Worm (Caenorhabditis elegans) whole organism, mixed stage, embryonic: ENCODE results near the gene Y49F6C.2.
A peak's percentile ranks its signal among the peaks of the same experiment; 100 is the strongest.

Source experiments
- M03D4.4 ChIP-seq: sonication (generic microtip); optimal IDR thresholded peaks from 2 replicates; lab custom pipeline; 2017; ENCODE audit warnings: mild to moderate bottlenecking, missing genetic modification characterization, missing compliant biosample characterization
- bed-3 ChIP-seq: fragments of 200-800 bp; sonication (Bioruptor generic); optimal IDR thresholded peaks from 3 replicates; lab custom pipeline; 2018; ENCODE audit warnings: mild to moderate bottlenecking, missing genetic modification characterization, moderate library complexity, missing compliant biosample characterization
- blmp-1 ChIP-seq: fragments of 150-350 bp; optimal IDR thresholded peaks from 2 replicates; lab custom pipeline; 2014; ENCODE audit warnings: missing biosample characterization, missing genetic modification characterization
- ceh-39 ChIP-seq: fragments of 150-350 bp; optimal IDR thresholded peaks from 2 replicates; lab custom pipeline; 2014; ENCODE audit warnings: missing biosample characterization, missing genetic modification characterization
- ceh-43 ChIP-seq: fragments of 200-800 bp; sonication (Bioruptor generic); optimal IDR thresholded peaks from 2 replicates; lab custom pipeline; 2018; ENCODE audit warnings: mild to moderate bottlenecking, missing genetic modification characterization, moderate library complexity, missing compliant biosample characterization
- cnd-1 ChIP-seq: fragments of 200-800 bp; sonication (Bioruptor generic); optimal IDR thresholded peaks from 2 replicates; lab custom pipeline; 2018; ENCODE audit warnings: mild to moderate bottlenecking, missing genetic modification characterization, missing compliant biosample characterization
- drap-1 ChIP-seq: fragments of 200-800 bp; sonication (Bioruptor generic); optimal IDR thresholded peaks from 3 replicates; lab custom pipeline; 2018; ENCODE audit warnings: mild to moderate bottlenecking, missing genetic modification characterization, missing compliant biosample characterization
- elt-1 ChIP-seq: sonication (generic microtip); optimal IDR thresholded peaks from 2 replicates; lab custom pipeline; 2017; ENCODE audit warnings: missing genetic modification characterization, mild to moderate bottlenecking, missing compliant biosample characterization, antibody characterized with exemption, moderate library complexity, borderline replicate concordance; ENCODE audit not compliant: insufficient read depth
- elt-3 ChIP-seq: fragments of 150-350 bp; optimal IDR thresholded peaks from 2 replicates; lab custom pipeline; 2014; ENCODE audit warnings: missing biosample characterization, missing genetic modification characterization
- flh-1 ChIP-seq: fragments of 200-800 bp; sonication (Bioruptor generic); optimal IDR thresholded peaks from 2 replicates; lab custom pipeline; 2018; ENCODE audit warnings: mild to moderate bottlenecking, missing genetic modification characterization, moderate library complexity, missing compliant biosample characterization
- ham-2 ChIP-seq: fragments of 200-800 bp; sonication (Bioruptor generic); optimal IDR thresholded peaks from 2 replicates; lab custom pipeline; 2018; ENCODE audit warnings: mild to moderate bottlenecking, missing genetic modification characterization, missing compliant biosample characterization
- hlh-1 ChIP-seq: fragments of 150-350 bp; optimal IDR thresholded peaks from 2 replicates; lab custom pipeline; 2014; ENCODE audit warnings: missing biosample characterization, missing genetic modification reagents, missing genetic modification characterization
- lin-13 ChIP-seq: fragments of 150-350 bp; optimal IDR thresholded peaks from 2 replicates; lab custom pipeline; 2014; ENCODE audit warnings: missing biosample characterization, missing genetic modification characterization
- lin-32 ChIP-seq: fragments of 200-800 bp; sonication (Bioruptor generic); optimal IDR thresholded peaks from 2 replicates; lab custom pipeline; 2018; ENCODE audit warnings: mild to moderate bottlenecking, missing genetic modification characterization, missing compliant biosample characterization
- lsy-2 ChIP-seq: fragments of 150-350 bp; optimal IDR thresholded peaks from 2 replicates; lab custom pipeline; 2014; ENCODE audit warnings: missing biosample characterization, missing genetic modification characterization
- mab-5 ChIP-seq: fragments of 150-350 bp; optimal IDR thresholded peaks from 2 replicates; lab custom pipeline; 2014; ENCODE audit warnings: missing biosample characterization, missing genetic modification characterization
- mep-1 ChIP-seq: fragments of 150-350 bp; optimal IDR thresholded peaks from 2 replicates; lab custom pipeline; 2017; ENCODE audit warnings: missing biosample characterization, missing genetic modification reagents, missing genetic modification characterization, inconsistent platforms
- nhr-2 ChIP-seq: fragments of 150-350 bp; optimal IDR thresholded peaks from 2 replicates; lab custom pipeline; 2014; ENCODE audit warnings: missing biosample characterization, missing genetic modification characterization
- nhr-237 ChIP-seq: fragments of 150-350 bp; optimal IDR thresholded peaks from 2 replicates; lab custom pipeline; 2014; ENCODE audit warnings: missing biosample characterization, missing genetic modification characterization
- nhr-28 ChIP-seq: fragments of 150-350 bp; optimal IDR thresholded peaks from 2 replicates; lab custom pipeline; 2014; ENCODE audit warnings: missing biosample characterization, missing genetic modification characterization
- nhr-76 ChIP-seq: sonication (generic microtip); optimal IDR thresholded peaks from 2 replicates; lab custom pipeline; 2017; ENCODE audit warnings: missing biosample characterization, missing genetic modification characterization
- pha-4 ChIP-seq: fragments of 150-350 bp; optimal IDR thresholded peaks from 2 replicates; lab custom pipeline; 2018; ENCODE audit warnings: missing biosample characterization, missing genetic modification reagents, missing genetic modification characterization
- sem-2 ChIP-seq: fragments of 200-800 bp; sonication (Bioruptor generic); optimal IDR thresholded peaks from 2 replicates; lab custom pipeline; 2018; ENCODE audit warnings: mild to moderate bottlenecking, missing genetic modification characterization, missing compliant biosample characterization
- snpc-4 ChIP-seq: fragments of 150-350 bp; optimal IDR thresholded peaks from 2 replicates; lab custom pipeline; 2014; ENCODE audit warnings: missing biosample characterization, missing genetic modification characterization
- sptf-1 ChIP-seq: sonication (generic microtip); optimal IDR thresholded peaks from 2 replicates; lab custom pipeline; 2017; ENCODE audit warnings: mild to moderate bottlenecking, missing genetic modification characterization, moderate library complexity, missing compliant biosample characterization
- tbx-8 ChIP-seq: fragments of 200-800 bp; sonication (Bioruptor generic); optimal IDR thresholded peaks from 2 replicates; lab custom pipeline; 2018; ENCODE audit warnings: mild to moderate bottlenecking, missing genetic modification characterization, moderate library complexity, missing compliant biosample characterization
- unc-120 ChIP-seq: sonication (generic microtip); optimal IDR thresholded peaks from 2 replicates; lab custom pipeline; 2017; ENCODE audit warnings: missing genetic modification characterization, missing compliant biosample characterization; ENCODE audit not compliant: poor library complexity, severe bottlenecking
- unc-62 ChIP-seq: fragments of 150-350 bp; optimal IDR thresholded peaks from 2 replicates; lab custom pipeline; 2014; ENCODE audit warnings: missing biosample characterization, missing genetic modification reagents, missing genetic modification characterization
- zip-8 ChIP-seq: fragments of 150-350 bp; optimal IDR thresholded peaks from 2 replicates; lab custom pipeline; 2014; ENCODE audit warnings: missing biosample characterization, missing genetic modification characterization

Y49F6C.2 gene

ce11 chrII:3376789-3377188, 1.6 kb upstream of the Y49F6C.2 start, which contains the start of gene bath-9:
bath-9 (plus strand) TSS chrII:3377089.
- TF ChIP-seq M03D4.4 (tag; lab: Kevin White, UChicago): no peak
- no peak for TF ChIP-seq sptf-1 (tag; lab: Kevin White, UChicago)
- TF ChIP-seq ham-2: no peak
- TF ChIP-seq nhr-2 (tag; lab: Kevin White, UChicago): peak; percentile 8
- no peak for TF ChIP-seq mab-5 (tag; lab: Kevin White, UChicago)
- TF ChIP-seq unc-62 (GFP tag; lab: Kevin White, UChicago): no peak
- TF ChIP-seq, all 35 proteins: peak for 1

ce11 chrII:3381510-3381909, 3.1 kb downstream of the Y49F6C.2 start, which contains the start of gene T06D4.1:
T06D4.1 (plus strand) TSS chrII:3381830.
- TF ChIP-seq elt-3 (no peak), hlh-1 (tag; lab: Kevin White, UChicago) (no peak), unc-120 (tag; lab: Kevin White, UChicago) (no peak), bed-3 (GFP tag; lab: Kevin White, UChicago) (no peak), ham-2 (no peak), ceh-39 (tag; lab: Kevin White, UChicago) (no peak), cnd-1 (tag; lab: Kevin White, UChicago) (no peak), snpc-4 (tag; lab: Kevin White, UChicago) (no peak), drap-1 (GFP tag; lab: Kevin White, UChicago) (no peak), zip-8 (tag; lab: Kevin White, UChicago) (no peak), nhr-76 (tag; lab: Kevin White, UChicago) (no peak), sem-2 (GFP tag; lab: Kevin White, UChicago) (no peak), M03D4.4 (tag; lab: Kevin White, UChicago) (no peak), nhr-28 (tag; lab: Kevin White, UChicago) (no peak), sptf-1 (tag; lab: Kevin White, UChicago) (no peak), lin-32 (no peak), lsy-2 (tag; lab: Kevin White, UChicago) (no peak), flh-1 (no peak), tbx-8 (GFP tag; lab: Kevin White, UChicago) (no peak), elt-1 (tag; lab: Kevin White, UChicago) (no peak)

- no peak for TF ChIP-seq flh-1
- no peak for TF ChIP-seq elt-1 (tag; lab: Kevin White, UChicago)
- no peak for TF ChIP-seq lin-32
- TF ChIP-seq mep-1: no peak
- TF ChIP-seq nhr-237 (tag; lab: Kevin White, UChicago): no peak
- TF ChIP-seq nhr-76 (tag; lab: Kevin White, UChicago): no peak
- TF ChIP-seq hlh-1 (tag; lab: Kevin White, UChicago): no peak
- no peak for TF ChIP-seq elt-3
- TF ChIP-seq tbx-8 (GFP tag; lab: Kevin White, UChicago): no peak
- TF ChIP-seq lin-13 (tag; lab: Kevin White, UChicago): no peak
- TF ChIP-seq lsy-2 (tag; lab: Kevin White, UChicago): no peak
- TF ChIP-seq snpc-4 (tag; lab: Kevin White, UChicago): no peak
Measured at ce11 chrII:3383116-3383515, 4.7 kb downstream of the Y49F6C.2 start.

- TF ChIP-seq flh-1 (no peak), snpc-4 (tag; lab: Kevin White, UChicago) (no peak)
Measured at ce11 chrII:3385736-3386135, 7.4 kb downstream of the Y49F6C.2 start, which contains the start of gene T06D4.2. T06D4.2 (minus strand) TSS chrII:3385905.

ce11 chrII:3387503-3387902, 9.1 kb downstream of the Y49F6C.2 start, which contains the start of gene T06D4.6:
T06D4.6 (minus strand) TSS chrII:3387603.
- TF ChIP-seq ceh-43 (GFP tag; lab: Kevin White, UChicago) (no peak), elt-3 (no peak), tbx-8 (GFP tag; lab: Kevin White, UChicago) (no peak), nhr-2 (tag; lab: Kevin White, UChicago) (no peak), blmp-1 (tag; lab: Kevin White, UChicago) (no peak), zip-8 (tag; lab: Kevin White, UChicago) (no peak), nhr-237 (tag; lab: Kevin White, UChicago) (no peak), pha-4 (tag; lab: Kevin White, UChicago) (no peak), ham-2 (no peak), lsy-2 (tag; lab: Kevin White, UChicago) (no peak), M03D4.4 (tag; lab: Kevin White, UChicago) (no peak), lin-13 (tag; lab: Kevin White, UChicago) (no peak)
- TF ChIP-seq, all 35 proteins: peak for 0
